Worm (Caenorhabditis elegans) whole organism, mixed stage, embryonic: ENCODE data around the gene ceh-37.

Experiments
- blmp-1 ChIP-seq: fragments of 150-350 bp; optimal IDR thresholded peaks from 2 replicates; lab custom pipeline; 2014; ENCODE audit warnings: missing biosample characterization, missing genetic modification characterization
- ces-1 ChIP-seq: fragments of 150-350 bp; optimal IDR thresholded peaks from 2 replicates; lab custom pipeline; 2014; ENCODE audit warnings: missing biosample characterization, missing genetic modification reagents, missing genetic modification characterization
- drap-1 ChIP-seq: fragments of 200-800 bp; sonication (Bioruptor generic); optimal IDR thresholded peaks from 3 replicates; lab custom pipeline; 2018; ENCODE audit warnings: mild to moderate bottlenecking, missing genetic modification characterization, missing compliant biosample characterization
- lin-13 ChIP-seq: fragments of 150-350 bp; optimal IDR thresholded peaks from 2 replicates; lab custom pipeline; 2014; ENCODE audit warnings: missing biosample characterization, missing genetic modification characterization
- lsy-2 ChIP-seq: fragments of 150-350 bp; optimal IDR thresholded peaks from 2 replicates; lab custom pipeline; 2014; ENCODE audit warnings: missing biosample characterization, missing genetic modification characterization
- mab-5 ChIP-seq: fragments of 150-350 bp; optimal IDR thresholded peaks from 2 replicates; lab custom pipeline; 2014; ENCODE audit warnings: missing biosample characterization, missing genetic modification characterization
- nhr-237 ChIP-seq: fragments of 150-350 bp; optimal IDR thresholded peaks from 2 replicates; lab custom pipeline; 2014; ENCODE audit warnings: missing biosample characterization, missing genetic modification characterization
- snpc-4 ChIP-seq: fragments of 150-350 bp; optimal IDR thresholded peaks from 2 replicates; lab custom pipeline; 2014; ENCODE audit warnings: missing biosample characterization, missing genetic modification characterization
- unc-62 ChIP-seq: fragments of 150-350 bp; optimal IDR thresholded peaks from 2 replicates; lab custom pipeline; 2014; ENCODE audit warnings: missing biosample characterization, missing genetic modification reagents, missing genetic modification characterization
- ztf-11 ChIP-seq: fragments of 150-350 bp; optimal IDR thresholded peaks from 2 replicates; lab custom pipeline; 2014; ENCODE audit warnings: missing biosample characterization, missing genetic modification characterization

DNA sequence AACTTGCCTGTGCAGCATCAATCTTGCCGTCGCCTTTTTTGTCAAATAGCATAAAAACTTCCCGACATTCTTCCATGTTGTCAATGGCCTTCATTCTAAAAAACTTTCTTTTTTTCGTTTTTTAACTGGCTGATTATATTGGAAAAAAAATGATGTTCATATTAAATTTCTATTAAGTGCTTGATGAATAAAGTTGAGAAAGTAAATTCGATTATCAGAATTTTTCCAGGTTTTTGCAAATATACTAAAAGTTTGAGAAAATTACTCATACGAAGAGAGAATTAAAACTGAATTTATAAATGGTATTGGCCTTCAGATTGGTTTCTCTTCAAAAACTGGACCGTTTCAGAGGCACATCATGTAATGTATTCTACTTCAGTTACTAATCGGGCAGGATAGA lies 38.7 kb upstream of the ceh-37 start, which contains the start of gene mlc-6:
- TF ChIP-seq lin-13: no peak
- no peak for TF ChIP-seq lsy-2 (tag; lab: Kevin White, UChicago)
- TF ChIP-seq unc-62: no peak
- no peak for TF ChIP-seq ztf-11 (tag; lab: Kevin White, UChicago)
- TF ChIP-seq ces-1 (GFP tag; lab: Kevin White, UChicago): no peak
- no peak for TF ChIP-seq snpc-4 (tag; lab: Kevin White, UChicago)
- no peak for TF ChIP-seq blmp-1 (tag; lab: Kevin White, UChicago)
- TF ChIP-seq drap-1 (GFP tag; lab: Kevin White, UChicago): no peak
- no peak for TF ChIP-seq nhr-237 (tag; lab: Kevin White, UChicago)
- no peak for TF ChIP-seq mab-5 (tag; lab: Kevin White, UChicago)
